Fruit fly (Drosophila melanogaster): ENCODE results near the gene Cyp4e3.

Cyp4e3 gene

dm6 chr2L:9700454-9700853, 49.4 kb downstream of the Cyp4e3 start, which contains the start of gene pelo (continued):
- TF ChIP-seq CG31388 (GFP tag; optimal IDR thresholded peaks at IDR 0.05), result no peak
- TF ChIP-seq CG17912 (GFP tag; optimal IDR thresholded peaks at IDR 0.05), result no peak
- no peak for TF ChIP-seq Sry-δ (GFP tag; optimal IDR thresholded peaks at IDR 0.05)
- TF ChIP-seq Bgb (GFP tag; IDR thresholded peaks at IDR 0.05; ENCODE audit: partially characterized antibody), result no peak
- peak; percentile 89 for TF ChIP-seq Ets65A (GFP tag)
- TF ChIP-seq CG32532 (GFP tag; IDR thresholded peaks at IDR 0.05), result peak; percentile 76
- TF ChIP-seq CG2678 (tag; optimal IDR thresholded peaks at IDR 0.05), result peak; percentile 75
- TF ChIP-seq CG12071 (GFP tag; optimal IDR thresholded peaks at IDR 0.05), result no peak
- peak; percentile 41 for TF ChIP-seq CG6765 (GFP tag; optimal IDR thresholded peaks at IDR 0.05)
- TF ChIP-seq HLH54F (GFP tag; optimal IDR thresholded peaks at IDR 0.05), result no peak
- peak; percentile 26 for TF ChIP-seq run (tag; optimal IDR thresholded peaks at IDR 0.05)
- peak; percentile 33; the same call in 1 of the 3 replicates for TF ChIP-seq ase (GFP tag; IDR thresholded peaks at IDR 0.05)
- TF ChIP-seq CG8388 (GFP tag; optimal IDR thresholded peaks at IDR 0.05), result peak; percentile 64
- TF ChIP-seq CG18764 (GFP tag; optimal IDR thresholded peaks at IDR 0.05), result peak; percentile 36
- peak; percentile 26 for TF ChIP-seq zfh2 (GFP tag; optimal IDR thresholded peaks at IDR 0.05)
- peak; percentile 66 for TF ChIP-seq gcm (GFP tag; optimal IDR thresholded peaks at IDR 0.05)
- peak; percentile 52; the same call in 1 of the 2 replicates for TF ChIP-seq sisA (GFP tag; IDR thresholded peaks at IDR 0.05)
- TF ChIP-seq stwl (tag; optimal IDR thresholded peaks at IDR 0.05), result peak; percentile 40
- TF ChIP-seq Hsf (GFP tag; optimal IDR thresholded peaks at IDR 0.05), result peak; percentile 14
- TF ChIP-seq CG10654 (GFP tag; optimal IDR thresholded peaks at IDR 0.05), result peak; percentile 50
- TF ChIP-seq Hr51 (GFP tag; optimal IDR thresholded peaks at IDR 0.05), result peak; percentile 17 to 57
- TF ChIP-seq Awh (GFP tag; IDR thresholded peaks at IDR 0.05), result no peak
- TF ChIP-seq vvl (GFP tag; IDR thresholded peaks at IDR 0.05), result peak; percentile 81
- peak; percentile 37; the same call in 1 of the 3 replicates for TF ChIP-seq CG11456 (GFP tag; IDR thresholded peaks at IDR 0.05)
- TF ChIP-seq prd (optimal IDR thresholded peaks at IDR 0.05), result no peak
- TF ChIP-seq prd (GFP tag; IDR thresholded peaks at IDR 0.05), result peak; percentile 84
- TF ChIP-seq bcd (GFP tag; optimal IDR thresholded peaks at IDR 0.05), result peak; percentile 75
- TF ChIP-seq CG18619 (GFP tag; optimal IDR thresholded peaks at IDR 0.05), result peak; percentile 56
- peak; percentile 1 for TF ChIP-seq vfl (GFP tag; optimal IDR thresholded peaks at IDR 0.05)
- TF ChIP-seq B-H2 (GFP tag; optimal IDR thresholded peaks at IDR 0.05), result peak; percentile 44
- TF ChIP-seq CG13287 (GFP tag; IDR thresholded peaks at IDR 0.05; ENCODE audit: partially characterized antibody), result no peak; the same call in 1 of the 2 replicates
- TF ChIP-seq bab2 (GFP tag; optimal IDR thresholded peaks at IDR 0.05), result no peak
- no peak for TF ChIP-seq jigr1 (GFP tag; IDR thresholded peaks at IDR 0.05)
- TF ChIP-seq CG4820 (GFP tag; optimal IDR thresholded peaks at IDR 0.05), result peak; percentile 46
- TF ChIP-seq CG4854 (GFP tag; optimal IDR thresholded peaks at IDR 0.05), result peak; percentile 42
- TF ChIP-seq BEAF-32 (GFP tag; optimal IDR thresholded peaks at IDR 0.05), result peak; percentile 39
- TF ChIP-seq Neu2 (GFP tag; optimal IDR thresholded peaks at IDR 0.05; ENCODE audit: borderline replicate concordance), result no peak
- TF ChIP-seq row (GFP tag; IDR thresholded peaks at IDR 0.05), result peak; percentile 94
- TF ChIP-seq CG1529 (GFP tag; optimal IDR thresholded peaks at IDR 0.05), result peak; percentile 37
- no peak for TF ChIP-seq CG8478 (optimal IDR thresholded peaks at IDR 0.05)
- TF ChIP-seq ems (GFP tag; optimal IDR thresholded peaks at IDR 0.05), result no peak
- peak; percentile 10 for TF ChIP-seq CG12104 (GFP tag; optimal IDR thresholded peaks at IDR 0.05)
- TF ChIP-seq CG1233 (GFP tag; optimal IDR thresholded peaks at IDR 0.05), result peak; percentile 36
- peak; percentile 55; the same call in 1 of the 2 replicates for TF ChIP-seq ssp (GFP tag; IDR thresholded peaks at IDR 0.05)
- peak; percentile 5 for TF ChIP-seq ATbp (GFP tag; optimal IDR thresholded peaks at IDR 0.05)
- peak; percentile 47 for TF ChIP-seq Spps (tag; optimal IDR thresholded peaks at IDR 0.05)
- TF ChIP-seq Doc2 (GFP tag; IDR thresholded peaks at IDR 0.05), result no peak
- peak; percentile 26 for TF ChIP-seq CG7987 (GFP tag; optimal IDR thresholded peaks at IDR 0.05)
- TF ChIP-seq CG10462 (GFP tag; optimal IDR thresholded peaks at IDR 0.05), result no peak
- TF ChIP-seq CG2712 (tag; optimal IDR thresholded peaks at IDR 0.05), result peak; percentile 83
- no peak for TF ChIP-seq CG7786 (GFP tag; optimal IDR thresholded peaks at IDR 0.05)
- TF ChIP-seq Ravus (GFP tag; IDR thresholded peaks at IDR 0.05), result no peak

All from whole organism, embryonic.